Worm (Caenorhabditis elegans) whole organism, young adult: ENCODE measurements around the gene yif-1.

Source experiments
- F49E8.2 ChIP-seq: sonication (generic microtip); optimal IDR thresholded peaks from 3 replicates; lab custom pipeline; 2017; ENCODE audit warnings: missing genetic modification characterization, mild to moderate bottlenecking, missing compliant biosample characterization, antibody characterized with exemption, moderate library complexity; ENCODE audit not compliant: insufficient read depth
- cebp-1 ChIP-seq, 2 experiments: fragments of 200-800 bp in 1 of 2; sonication (Bioruptor generic) in 1 of 2; sonication (generic microtip) in 1 of 2; IDR thresholded peaks in 1 of 2; optimal IDR thresholded peaks in 1 of 2; 2 replicates each; pipeline versions ENCODE4 v1.3.6 to Lab custom; 2017 to 2022; ENCODE audit warnings: missing compliant biosample characterization in 2 of 2, missing genetic modification characterization in 2 of 2, mild to moderate bottlenecking in 1 of 2, missing genetic modification reagents in 1 of 2, moderate library complexity in 1 of 2
- hsf-1 ChIP-seq: fragments of 200-800 bp; sonication (Bioruptor generic); IDR thresholded peaks from 2 replicates; pipeline ENCODE4 v1.3.6; 2022; ENCODE audit warnings: missing genetic modification reagents, missing genetic modification characterization, missing compliant biosample characterization
- madf-8 ChIP-seq: fragments of 200-800 bp; sonication (Bioruptor generic); conservative IDR thresholded peaks from 2 replicates; pipeline ENCODE4 v1.3.6; 2022; ENCODE audit warnings: missing genetic modification reagents, missing genetic modification characterization, missing compliant biosample characterization
- rec-8 ChIP-seq, 2 experiments: sonication (generic microtip); optimal IDR thresholded peaks; 2 replicates each; lab custom pipeline; 2016; ENCODE audit warnings: mild to moderate bottlenecking in 2 of 2, missing genetic modification characterization in 2 of 2, missing genetic modification reagents in 2 of 2, missing genotype in 2 of 2, missing biosample characterization in 1 of 2, missing compliant biosample characterization in 1 of 2, moderate library complexity in 1 of 2
- snpc-4 ChIP-seq, 5 experiments: fragments of 150-350 bp in 1 of 5; sonication (generic microtip) in 4 of 5; optimal IDR thresholded peaks; 2 replicates each; lab custom pipeline; 2014 to 2018; ENCODE audit warnings: missing genetic modification characterization in 5 of 5, missing biosample characterization in 3 of 5, antibody characterized with exemption in 2 of 5, mild to moderate bottlenecking in 2 of 5, missing compliant biosample characterization in 2 of 5, missing genotype in 2 of 5, moderate library complexity in 2 of 5, missing genetic modification reagents in 1 of 5

ce11 chrV:10083999-10084468 lies 29.3 kb upstream of the yif-1 start, which contains the start of gene nhr-12:
- no peak for TF ChIP-seq F49E8.2 (tag; lab: Kevin White, UChicago)
- TF ChIP-seq cebp-1 (GFP tag; IDR thresholded peaks at IDR 0.05; lab: Robert Waterston, UW), result no peak
- TF ChIP-seq cebp-1 (tag; optimal IDR thresholded peaks at IDR 0.05; lab: Kevin White, UChicago), result no peak
- no peak for TF ChIP-seq madf-8 (GFP tag; lab: Robert Waterston, UW)
- TF ChIP-seq hsf-1 (GFP tag; lab: Robert Waterston, UW), result no peak
- TF ChIP-seq snpc-4 (GFP tag; optimal IDR thresholded peaks at IDR 0.05; lab: Kevin White, UChicago), result no peak
- no peak for TF ChIP-seq snpc-4 (tag; optimal IDR thresholded peaks at IDR 0.05; lab: Kevin White, UChicago)
- TF ChIP-seq rec-8 (tag; optimal IDR thresholded peaks at IDR 0.05; lab: Kevin White, UChicago), result no peak
